Fruit fly (Drosophila melanogaster) whole organism, embryonic: ENCODE data around the gene CG6511.

Experiments
- ATbp ChIP-seq: fragments of 200-800 bp; sonication (Bioruptor generic); optimal IDR thresholded peaks from 2 replicates; lab custom pipeline; 2017; ENCODE audit warnings: missing biosample characterization, mild to moderate bottlenecking, missing genetic modification characterization, missing genetic modification reagents
- Asciz ChIP-seq: fragments of 200-800 bp; sonication (Bioruptor generic); optimal IDR thresholded peaks from 2 replicates; lab custom pipeline; 2017; ENCODE audit warnings: missing biosample characterization, mild to moderate bottlenecking, missing genetic modification characterization, missing genetic modification reagents
- CG10431 ChIP-seq: fragments of 200-800 bp; sonication (Bioruptor generic); optimal IDR thresholded peaks from 3 replicates; lab custom pipeline; 2018; ENCODE audit warnings: missing biosample characterization, mild to moderate bottlenecking, missing genetic modification characterization
- CG10543 ChIP-seq: fragments of 200-800 bp; sonication (Bioruptor generic); optimal IDR thresholded peaks from 3 replicates; lab custom pipeline; 2017; ENCODE audit warnings: missing biosample characterization, mild to moderate bottlenecking, missing genetic modification characterization, moderate library complexity
- CG12744 ChIP-seq: fragments of 200-800 bp; sonication (Bioruptor generic); optimal IDR thresholded peaks from 2 replicates; lab custom pipeline; 2016; ENCODE audit warnings: missing biosample characterization, missing genetic modification characterization
- CG14441 ChIP-seq: fragments of 200-800 bp; sonication (Bioruptor generic); IDR thresholded peaks from 2 replicates; pipeline ENCODE4 v1.3.6; 2022; ENCODE audit warnings: missing biosample characterization, missing genetic modification characterization
- CG17361 ChIP-seq: fragments of 200-800 bp; sonication (Bioruptor generic); IDR thresholded peaks from 3 replicates; pipeline ENCODE4 v1.3.6; 2022; ENCODE audit warnings: missing biosample characterization, missing genetic modification characterization
- CG17912 ChIP-seq: fragments of 200-800 bp; sonication (Bioruptor generic); optimal IDR thresholded peaks from 2 replicates; lab custom pipeline; 2018; ENCODE audit warnings: missing biosample characterization, mild to moderate bottlenecking, missing genetic modification characterization
- CG18764 ChIP-seq: fragments of 200-800 bp; sonication (Bioruptor generic); optimal IDR thresholded peaks from 3 replicates; lab custom pipeline; 2016; ENCODE audit warnings: missing biosample characterization, missing genetic modification characterization
- CG34376 ChIP-seq: fragments of 200-800 bp; sonication (Bioruptor generic); optimal IDR thresholded peaks from 2 replicates; lab custom pipeline; 2018; ENCODE audit warnings: missing biosample characterization, mild to moderate bottlenecking, missing genetic modification characterization
- CG3847 ChIP-seq: fragments of 200-800 bp; sonication (Bioruptor generic); IDR thresholded peaks from 2 replicates; pipeline ENCODE4 v1.3.6; 2022; ENCODE audit warnings: missing biosample characterization, missing genetic modification characterization
- CG4617 ChIP-seq: fragments of 200-800 bp; sonication (Bioruptor generic); optimal IDR thresholded peaks from 3 replicates; lab custom pipeline; 2016; ENCODE audit warnings: missing biosample characterization, missing genetic modification characterization, borderline replicate concordance
- CG4730 ChIP-seq: fragments of 200-800 bp; sonication (Bioruptor generic); IDR thresholded peaks from 2 replicates; pipeline ENCODE4 v1.3.6; 2022; ENCODE audit warnings: missing biosample characterization, missing genetic modification characterization
- CG5180 ChIP-seq: fragments of 200-800 bp; sonication (Bioruptor generic); optimal IDR thresholded peaks from 3 replicates; lab custom pipeline; 2017; ENCODE audit warnings: missing biosample characterization, missing genetic modification characterization, mild to moderate bottlenecking, moderate library complexity, missing genetic modification reagents
- CG8388 ChIP-seq: fragments of 200-800 bp; sonication (Bioruptor generic); optimal IDR thresholded peaks from 2 replicates; lab custom pipeline; 2019; ENCODE audit warnings: missing biosample characterization, mild to moderate bottlenecking, missing genetic modification characterization, moderate library complexity
- CG9215 ChIP-seq: fragments of 200-800 bp; sonication (Bioruptor generic); IDR thresholded peaks from 2 replicates; pipeline ENCODE4 v1.3.6; 2022; ENCODE audit warnings: missing biosample characterization, missing genetic modification characterization
- CG9817 ChIP-seq: fragments of 200-800 bp; sonication (Bioruptor generic); optimal IDR thresholded peaks from 2 replicates; lab custom pipeline; 2018; ENCODE audit warnings: missing biosample characterization, mild to moderate bottlenecking, missing genetic modification characterization, moderate library complexity
- Deaf1 ChIP-seq: fragments of 200-800 bp; optimal IDR thresholded peaks from 3 replicates; lab custom pipeline; 2019; ENCODE audit warnings: missing biosample characterization, mild to moderate bottlenecking, missing genetic modification characterization, moderate library complexity
- Fer1 ChIP-seq: fragments of 200-800 bp; sonication (Bioruptor generic); optimal IDR thresholded peaks from 2 replicates; lab custom pipeline; 2017; ENCODE audit warnings: missing biosample characterization, mild to moderate bottlenecking, missing genetic modification characterization
- Hsf ChIP-seq: fragments of 200-800 bp; sonication (Bioruptor generic); optimal IDR thresholded peaks from 3 replicates; lab custom pipeline; 2016; ENCODE audit warnings: missing biosample characterization, missing genetic modification characterization
- Lim3 ChIP-seq: fragments of 200-800 bp; sonication (Bioruptor generic); IDR thresholded peaks from 2 replicates; pipeline ENCODE4 v1.3.6; 2022; ENCODE audit warnings: missing biosample characterization, missing genetic modification characterization
- Myb ChIP-seq: fragments of 200-800 bp; sonication (Bioruptor generic); optimal IDR thresholded peaks from 2 replicates; lab custom pipeline; 2016; ENCODE audit warnings: missing biosample characterization, missing genetic modification characterization
- Optix ChIP-seq: fragments of 200-800 bp; sonication (Bioruptor generic); IDR thresholded peaks from 3 replicates; pipeline ENCODE4 v1.3.6; 2022; ENCODE audit warnings: missing biosample characterization, missing genetic modification characterization
- Pdp1 ChIP-seq, 2 experiments: fragments of 200-800 bp; sonication (Bioruptor generic); optimal IDR thresholded peaks; 3 replicates each; lab custom pipeline; 2016; ENCODE audit warnings: missing biosample characterization in 2 of 2, missing genetic modification characterization in 2 of 2, mild to moderate bottlenecking in 1 of 2, moderate library complexity in 1 of 2
- Scr ChIP-seq: fragments of 200-800 bp; sonication (Bioruptor generic); IDR thresholded peaks from 2 replicates; pipeline ENCODE4 v1.3.6; 2022; ENCODE audit warnings: missing biosample characterization, missing genetic modification characterization; ENCODE audit not compliant: partially characterized antibody
- Side ChIP-seq: fragments of 200-800 bp; sonication (Bioruptor generic); optimal IDR thresholded peaks from 2 replicates; lab custom pipeline; 2016; ENCODE audit warnings: missing biosample characterization, missing genetic modification characterization
- Ssrp ChIP-seq: fragments of 200-800 bp; sonication (Bioruptor generic); optimal IDR thresholded peaks from 2 replicates; lab custom pipeline; 2018; ENCODE audit warnings: missing biosample characterization, mild to moderate bottlenecking, missing genetic modification characterization, moderate library complexity
- Usf ChIP-seq: fragments of 200-800 bp; sonication (Bioruptor generic); optimal IDR thresholded peaks from 2 replicates; lab custom pipeline; 2017; ENCODE audit warnings: missing genotype, missing biosample characterization, missing genetic modification characterization
- al ChIP-seq: fragments of 200-800 bp; sonication (Bioruptor generic); IDR thresholded peaks from 2 replicates; pipeline ENCODE4 v1.3.6; 2022; ENCODE audit warnings: missing biosample characterization, missing genetic modification characterization
- bcd ChIP-seq: fragments of 200-800 bp; sonication (Bioruptor generic); optimal IDR thresholded peaks from 2 replicates; lab custom pipeline; 2017; ENCODE audit warnings: missing biosample characterization, mild to moderate bottlenecking, missing genetic modification characterization
- br ChIP-seq: fragments of >200 bp; optimal IDR thresholded peaks from 2 replicates; lab custom pipeline; 2017
- bsh ChIP-seq, 2 experiments: fragments of 200-800 bp; sonication (Bioruptor generic); optimal IDR thresholded peaks; 2 replicates each; lab custom pipeline; 2017 to 2018; ENCODE audit warnings: mild to moderate bottlenecking in 2 of 2, missing biosample characterization in 2 of 2, missing genetic modification characterization in 2 of 2, moderate library complexity in 1 of 2
- chif ChIP-seq, 2 experiments: fragments of 200-800 bp; sonication (Bioruptor generic); optimal IDR thresholded peaks; 3 replicates each; lab custom pipeline; 2016; ENCODE audit warnings: missing biosample characterization in 2 of 2, missing genetic modification characterization in 2 of 2
- corto ChIP-seq: fragments of 200-800 bp; sonication (Bioruptor generic); optimal IDR thresholded peaks from 2 replicates; lab custom pipeline; 2016; ENCODE audit warnings: missing biosample characterization, mild to moderate bottlenecking, missing genetic modification characterization, moderate library complexity
- esg ChIP-seq: fragments of 200-800 bp; sonication (Bioruptor generic); conservative IDR thresholded peaks from 2 replicates; pipeline ENCODE4 v1.3.6; 2022; ENCODE audit warnings: missing biosample characterization, missing genetic modification characterization
- ewg ChIP-seq: fragments of 200-800 bp; sonication (Bioruptor generic); optimal IDR thresholded peaks from 3 replicates; lab custom pipeline; 2017; ENCODE audit warnings: mild to moderate bottlenecking, missing biosample characterization, missing genetic modification reagents, missing genetic modification characterization
- gcm ChIP-seq: fragments of 200-800 bp; sonication (Bioruptor generic); optimal IDR thresholded peaks from 2 replicates; lab custom pipeline; 2019; ENCODE audit warnings: missing biosample characterization, mild to moderate bottlenecking, missing genetic modification characterization, moderate library complexity
- gt ChIP-seq: fragments of 200-800 bp; sonication (Bioruptor generic); IDR thresholded peaks from 2 replicates; pipeline ENCODE4 v1.3.6; 2022; ENCODE audit warnings: missing biosample characterization, missing genetic modification characterization
- hb ChIP-seq: fragments of 200-800 bp; sonication (Bioruptor generic); IDR thresholded peaks from 3 replicates; pipeline ENCODE4 v1.3.6; 2022; ENCODE audit warnings: missing biosample characterization, missing genetic modification characterization; ENCODE audit not compliant: partially characterized antibody
- jumu ChIP-seq: fragments of 200-800 bp; sonication (Bioruptor generic); optimal IDR thresholded peaks from 3 replicates; lab custom pipeline; 2016; ENCODE audit warnings: missing biosample characterization, missing genetic modification characterization
- kah ChIP-seq: fragments of 200-800 bp; sonication (Bioruptor generic); optimal IDR thresholded peaks from 2 replicates; lab custom pipeline; 2018; ENCODE audit warnings: missing biosample characterization, mild to moderate bottlenecking, missing genetic modification characterization
- lmd ChIP-seq: fragments of 200-800 bp; sonication (Bioruptor generic); IDR thresholded peaks from 2 replicates; pipeline ENCODE4 v1.3.6; 2022; ENCODE audit warnings: missing biosample characterization, missing genetic modification characterization
- psq ChIP-seq: fragments of 200-800 bp; sonication (Bioruptor generic); optimal IDR thresholded peaks from 2 replicates; lab custom pipeline; 2017; ENCODE audit warnings: missing biosample characterization, missing genetic modification characterization
- salm ChIP-seq: fragments of 200-800 bp; sonication (Bioruptor generic); optimal IDR thresholded peaks from 2 replicates; lab custom pipeline; 2018; ENCODE audit warnings: missing biosample characterization, mild to moderate bottlenecking, missing genetic modification characterization
- sisA ChIP-seq: fragments of 200-800 bp; sonication (Bioruptor generic); IDR thresholded peaks from 2 replicates; pipeline ENCODE4 v1.3.6; 2022; ENCODE audit warnings: missing biosample characterization, missing genetic modification characterization
- tio ChIP-seq: fragments of 200-800 bp; sonication (Bioruptor generic); optimal IDR thresholded peaks from 2 replicates; lab custom pipeline; 2017; ENCODE audit warnings: missing biosample characterization, missing genetic modification characterization, inconsistent platforms
- tup ChIP-seq: fragments of 200-800 bp; sonication (Bioruptor generic); optimal IDR thresholded peaks from 2 replicates; lab custom pipeline; 2016; ENCODE audit warnings: missing biosample characterization, mild to moderate bottlenecking, missing genetic modification characterization, moderate library complexity
- zfh2 ChIP-seq: fragments of 200-800 bp; sonication (Bioruptor generic); optimal IDR thresholded peaks from 2 replicates; lab custom pipeline; 2016; ENCODE audit warnings: missing biosample characterization, missing genetic modification characterization

CG6511 gene

dm6 chr3L:8691891-8692874 is 28.9 kb upstream of the CG6511 start (continued):
- TF ChIP-seq CG5180, result peak; percentile 15
- TF ChIP-seq al (GFP tag; lab: Robert Waterston, UW), result no peak
- no peak for TF ChIP-seq Lim3 (GFP tag; lab: Robert Waterston, UW)
- TF ChIP-seq ewg (GFP tag; lab: Kevin White, UChicago), result no peak
- peak; percentile 57 for TF ChIP-seq tio (GFP tag; lab: Kevin White, UChicago)
- TF ChIP-seq CG3847, result no peak; the same call in 1 of the 2 replicates
- no peak for TF ChIP-seq tup (GFP tag; lab: Kevin White, UChicago)
- TF ChIP-seq Scr (GFP tag; lab: Robert Waterston, UW), result no peak
- TF ChIP-seq lmd (GFP tag; lab: Robert Waterston, UW), result no peak; the same call in none of the 2 replicates
- peak; percentile 55 for TF ChIP-seq gcm (GFP tag; lab: Kevin White, UChicago)
- peak; percentile 93 for TF ChIP-seq CG17361 (GFP tag; lab: Robert Waterston, UW)
- 0 out of 2 replicates have a peak, but pooled peaks have one; percentile 4 for TF ChIP-seq esg (GFP tag; lab: Robert Waterston, UW)
- TF ChIP-seq Usf (GFP tag; lab: Kevin White, UChicago), result peak; percentile 36
- TF ChIP-seq ATbp, result no peak
- no peak for TF ChIP-seq CG18764 (GFP tag; lab: Kevin White, UChicago)
- TF ChIP-seq salm (tag; lab: Kevin White, UChicago), result peak; percentile 33
- TF ChIP-seq chif (GFP tag; optimal IDR thresholded peaks at IDR 0.05; lab: Kevin White, UChicago), result no peak
- TF ChIP-seq sisA (GFP tag; lab: Robert Waterston, UW), result no peak
- no peak for TF ChIP-seq kah
- TF ChIP-seq bcd, result peak; percentile 58
- TF ChIP-seq hb (GFP tag; lab: Robert Waterston, UW), result no peak
- TF ChIP-seq gt (GFP tag; lab: Robert Waterston, UW), result no peak
- no peak for TF ChIP-seq CG12744
- 0 out of 3 replicates have a peak, but pooled peaks have one; percentile 24 for TF ChIP-seq Optix (GFP tag; lab: Robert Waterston, UW)
- TF ChIP-seq CG9215, result 0 out of 2 replicates have a peak, but pooled peaks have one; percentile 37
- TF ChIP-seq Side, result no peak
- TF ChIP-seq CG4730 (GFP tag; lab: Robert Waterston, UW), result no peak
- TF ChIP-seq CG14441, result peak; percentile 38; the same call in 1 of the 2 replicates
- TF ChIP-seq CG9817, result peak; percentile 25
- TF ChIP-seq zfh2, result no peak
- peak; percentile 85 for TF ChIP-seq CG34376 (GFP tag; lab: Kevin White, UChicago)
- no peak for TF ChIP-seq br (lab: Kevin White, UChicago)
- TF ChIP-seq psq (GFP tag; lab: Kevin White, UChicago), result no peak
- no peak for TF ChIP-seq CG10431 (GFP tag; lab: Kevin White, UChicago)
- no peak for TF ChIP-seq CG4617
- no peak for TF ChIP-seq Fer1
- no peak for TF ChIP-seq Asciz (GFP tag; lab: Kevin White, UChicago)
- TF ChIP-seq corto (GFP tag; lab: Kevin White, UChicago), result no peak
- TF ChIP-seq jumu (GFP tag; lab: Kevin White, UChicago), result no peak
- peak; percentile 31 for TF ChIP-seq CG8388
- peak; percentile 4 to 15 for TF ChIP-seq bsh (GFP tag; optimal IDR thresholded peaks at IDR 0.05; lab: Kevin White, UChicago)
- peak; percentile 82 for TF ChIP-seq Deaf1 (tag; lab: Kevin White, UChicago)
- no peak for TF ChIP-seq Myb
- TF ChIP-seq CG17912 (GFP tag; lab: Kevin White, UChicago), result no peak
- peak; percentile 62 for TF ChIP-seq Ssrp (tag; lab: Kevin White, UChicago)
- peak in 1 of 2 experiments; percentile 92 for TF ChIP-seq Pdp1 (GFP tag; optimal IDR thresholded peaks at IDR 0.05; lab: Kevin White, UChicago)
- no peak for TF ChIP-seq Hsf (GFP tag; lab: Kevin White, UChicago)
- peak; percentile 86 for TF ChIP-seq CG10543 (GFP tag; lab: Kevin White, UChicago)
